Worm (Caenorhabditis elegans): Measurements from ENCODE around the gene K02E2.1.

The K02E2.1 gene

DNA sequence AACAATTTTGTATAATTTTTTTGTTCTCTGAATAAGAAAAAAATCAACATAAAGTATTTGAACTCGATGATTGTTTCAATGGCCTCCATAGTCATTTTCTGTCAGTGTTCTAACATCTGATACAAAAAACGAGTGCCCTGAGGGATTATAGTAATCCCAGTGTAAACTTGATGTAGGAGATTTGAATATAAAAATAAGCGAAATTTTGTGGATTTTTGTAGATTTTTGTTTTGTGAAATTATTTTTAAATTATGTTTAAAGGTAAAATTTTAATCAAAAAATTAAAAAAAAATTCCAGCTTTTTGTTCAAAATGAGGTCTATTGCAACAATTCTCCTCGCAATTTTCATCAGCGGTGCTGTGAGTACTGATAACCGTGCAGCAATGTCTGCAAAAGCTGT lies 25.9 kb upstream of the K02E2.1 start, which contains the start of gene Y38H6A.1:
Y38H6A.1 (plus strand) TSS at position 301 of the 400 bp plus-strand sequence.
- no peak for TF ChIP-seq blmp-1 (tag; optimal IDR thresholded peaks at IDR 0.05; ENCODE audit: insufficient read depth)
- no peak for TF ChIP-seq lin-13 (GFP tag; optimal IDR thresholded peaks at IDR 0.05)
- no peak for TF ChIP-seq lsy-2 (tag; optimal IDR thresholded peaks at IDR 0.05)
- TF ChIP-seq ztf-11 (tag; optimal IDR thresholded peaks at IDR 0.05): no peak
- no peak for TF ChIP-seq alr-1 (tag; optimal IDR thresholded peaks at IDR 0.05)
- TF ChIP-seq ceh-16 (tag; optimal IDR thresholded peaks at IDR 0.05): no peak
- TF ChIP-seq aly-2 (tag; optimal IDR thresholded peaks at IDR 0.05): no peak
- TF ChIP-seq nhr-77 (tag; optimal IDR thresholded peaks at IDR 0.05): no peak
- no peak for TF ChIP-seq unc-62 (GFP tag; optimal IDR thresholded peaks at IDR 0.05)
- TF ChIP-seq nhr-237 (tag; optimal IDR thresholded peaks at IDR 0.05): no peak
- TF ChIP-seq C34F6.9 (tag; optimal IDR thresholded peaks at IDR 0.05): no peak
- no peak for TF ChIP-seq nhr-10 (tag; optimal IDR thresholded peaks at IDR 0.05)
- TF ChIP-seq unc-55 (GFP tag; optimal IDR thresholded peaks at IDR 0.05): no peak
- no peak for TF ChIP-seq ztf-1 (GFP tag; conservative IDR thresholded peaks at IDR 0.05)

DNA sequence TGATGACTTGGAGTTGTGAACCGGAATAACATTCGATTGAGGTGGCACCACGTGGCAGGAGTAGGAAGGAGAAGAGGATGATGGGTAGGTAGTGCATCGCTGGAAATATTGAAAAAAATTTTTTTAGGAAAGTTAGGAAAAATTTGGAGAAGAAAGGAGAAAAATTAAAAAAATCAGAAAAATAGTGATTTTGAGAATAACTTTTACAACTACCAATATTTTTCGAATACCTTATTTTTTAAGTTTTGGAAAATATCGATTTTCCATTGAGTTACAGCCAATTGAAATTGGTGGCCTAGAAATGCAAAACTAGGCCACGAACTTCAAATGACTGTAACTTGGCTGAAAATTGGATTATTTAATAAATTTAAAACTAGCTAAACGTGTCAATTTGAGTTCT lies 16.0 kb upstream of the K02E2.1 start, which contains the start of gene Y38H6A.5:
Y38H6A.5 (minus strand) TSS at position 101 of the 400 bp plus-strand sequence.
- TF ChIP-seq ama-1 (optimal IDR thresholded peaks at IDR 0.05): no peak
- TF ChIP-seq lin-39 (tag; optimal IDR thresholded peaks at IDR 0.05): no peak
- TF ChIP-seq aly-2 (tag; optimal IDR thresholded peaks at IDR 0.05): no peak
- no peak for TF ChIP-seq lin-13 (GFP tag; optimal IDR thresholded peaks at IDR 0.05)
- TF ChIP-seq sem-4 (tag; optimal IDR thresholded peaks at IDR 0.05): no peak
- no peak for TF ChIP-seq unc-39 (tag; optimal IDR thresholded peaks at IDR 0.05)
- no peak for TF ChIP-seq nhr-6 (tag; optimal IDR thresholded peaks at IDR 0.05)
- TF ChIP-seq nhr-77 (tag; optimal IDR thresholded peaks at IDR 0.05): no peak
- TF ChIP-seq snpc-4 (tag; optimal IDR thresholded peaks at IDR 0.05): no peak

ce11 chrV:20338020-20338419 lies 13.3 kb upstream of the K02E2.1 start:
- TF ChIP-seq alr-1 (tag; optimal IDR thresholded peaks at IDR 0.05): no peak
- no peak for TF ChIP-seq crh-2 (tag; optimal IDR thresholded peaks at IDR 0.05)
- no peak for TF ChIP-seq sma-3 (GFP tag; optimal IDR thresholded peaks at IDR 0.05)
- TF ChIP-seq sem-4 (tag; optimal IDR thresholded peaks at IDR 0.05): no peak
- TF ChIP-seq mdl-1 (tag; optimal IDR thresholded peaks at IDR 0.05): no peak
- TF ChIP-seq ztf-4 (tag; optimal IDR thresholded peaks at IDR 0.05): no peak
- no peak for TF ChIP-seq elt-3 (tag; optimal IDR thresholded peaks at IDR 0.05)
- TF ChIP-seq nhr-23 (tag; optimal IDR thresholded peaks at IDR 0.05): no peak
- no peak for TF ChIP-seq lin-39 (tag; optimal IDR thresholded peaks at IDR 0.05)
- TF ChIP-seq C34F6.9 (tag; optimal IDR thresholded peaks at IDR 0.05): no peak
- no peak for TF ChIP-seq skn-1 (tag; optimal IDR thresholded peaks at IDR 0.05)
- TF ChIP-seq unc-39 (tag; optimal IDR thresholded peaks at IDR 0.05): no peak
- no peak for TF ChIP-seq nhr-129 (tag; optimal IDR thresholded peaks at IDR 0.05)
- TF ChIP-seq mbf-1 (tag; optimal IDR thresholded peaks at IDR 0.05): no peak
- no peak for TF ChIP-seq nhr-237 (tag; optimal IDR thresholded peaks at IDR 0.05)
- no peak for TF ChIP-seq R02D3.7 (tag; optimal IDR thresholded peaks at IDR 0.05)
- TF ChIP-seq mab-5 (tag; optimal IDR thresholded peaks at IDR 0.05): no peak
- no peak for TF ChIP-seq unc-62 (GFP tag; optimal IDR thresholded peaks at IDR 0.05)
- TF ChIP-seq ZK546.5 (tag; optimal IDR thresholded peaks at IDR 0.05): no peak

DNA sequence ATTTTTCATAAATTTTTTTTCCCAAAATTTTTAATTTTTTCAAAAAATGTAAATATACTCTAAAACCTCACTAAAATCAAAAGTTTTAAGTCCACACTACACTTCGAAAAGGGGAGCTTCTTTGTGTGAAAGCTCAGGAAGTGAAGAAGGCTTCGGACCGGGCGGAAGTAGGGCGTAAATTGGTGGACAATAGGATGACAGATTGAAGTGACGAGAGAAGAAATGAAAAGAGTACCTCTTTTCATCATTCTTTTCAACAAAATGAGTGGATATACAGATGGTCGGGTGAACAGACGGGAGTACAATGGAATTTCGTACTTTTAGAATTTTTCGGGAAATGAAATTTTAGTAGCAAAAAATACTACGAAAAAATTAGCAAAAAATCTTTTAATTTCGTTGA lies 12.4 kb upstream of the K02E2.1 start:
- TF ChIP-seq nhr-77 (tag; optimal IDR thresholded peaks at IDR 0.05) (no peak), ztf-11 (tag; optimal IDR thresholded peaks at IDR 0.05) (no peak), nhr-11 (tag; optimal IDR thresholded peaks at IDR 0.05) (no peak), R02D3.7 (tag; optimal IDR thresholded peaks at IDR 0.05) (no peak), aly-2 (tag; optimal IDR thresholded peaks at IDR 0.05) (no peak), ztf-4 (tag; optimal IDR thresholded peaks at IDR 0.05) (no peak), alr-1 (tag; optimal IDR thresholded peaks at IDR 0.05) (no peak), unc-55 (GFP tag; optimal IDR thresholded peaks at IDR 0.05) (no peak), nhr-12 (tag; optimal IDR thresholded peaks at IDR 0.05) (no peak), skn-1 (tag; optimal IDR thresholded peaks at IDR 0.05) (no peak), sem-4 (tag; optimal IDR thresholded peaks at IDR 0.05) (no peak), ceh-16 (tag; optimal IDR thresholded peaks at IDR 0.05) (no peak), elt-3 (tag; optimal IDR thresholded peaks at IDR 0.05) (no peak), C34F6.9 (tag; optimal IDR thresholded peaks at IDR 0.05) (no peak), nhr-23 (tag; optimal IDR thresholded peaks at IDR 0.05) (no peak), ztf-1 (GFP tag; conservative IDR thresholded peaks at IDR 0.05) (no peak), fos-1 (tag; optimal IDR thresholded peaks at IDR 0.05) (no peak), sma-9 (GFP tag; optimal IDR thresholded peaks at IDR 0.05) (no peak), sma-9 (tag; optimal IDR thresholded peaks at IDR 0.05) (no peak), peb-1 (tag; optimal IDR thresholded peaks at IDR 0.05) (no peak), unc-39 (tag; optimal IDR thresholded peaks at IDR 0.05) (no peak)

All from whole organism, L2 larva.